Worm (Caenorhabditis elegans) whole organism, L3 larva: Measurements from ENCODE around the gene daf-15.

ENCODE experiments used
- R02D3.7 ChIP-seq: fragments of 150-350 bp; optimal IDR thresholded peaks from 2 replicates; lab custom pipeline; 2014; ENCODE audit warnings: missing biosample characterization, missing genetic modification characterization
- ama-1 ChIP-seq: fragments of 150-350 bp; optimal IDR thresholded peaks from 2 replicates; lab custom pipeline; 2018
- ceh-16 ChIP-seq: sonication (generic microtip); optimal IDR thresholded peaks from 2 replicates; lab custom pipeline; 2017; ENCODE audit warnings: missing biosample characterization, missing genetic modification characterization
- ceh-28 ChIP-seq: fragments of 150-350 bp; optimal IDR thresholded peaks from 2 replicates; lab custom pipeline; 2014; ENCODE audit warnings: missing biosample characterization, missing genetic modification reagents, missing genetic modification characterization
- ceh-9 ChIP-seq: sonication (generic microtip); optimal IDR thresholded peaks from 2 replicates; lab custom pipeline; 2018; ENCODE audit warnings: missing biosample characterization, missing genetic modification characterization
- egl-5 ChIP-seq: fragments of 150-350 bp; optimal IDR thresholded peaks from 2 replicates; lab custom pipeline; 2017; ENCODE audit warnings: missing biosample characterization, missing genetic modification reagents, missing genetic modification characterization, inconsistent platforms
- elt-2 ChIP-seq: sonication (generic microtip); optimal IDR thresholded peaks from 2 replicates; lab custom pipeline; 2016; ENCODE audit warnings: missing genetic modification reagents, mild to moderate bottlenecking, missing genetic modification characterization, missing compliant biosample characterization
- elt-3 ChIP-seq, 3 experiments: fragments of 150-350 bp in 1 of 3; sonication (generic microtip) in 2 of 3; optimal IDR thresholded peaks; 2 replicates in 2 of 3; 4 replicates in 1 of 3; lab custom pipeline; 2014 to 2017; ENCODE audit warnings: missing biosample characterization in 3 of 3, missing genetic modification characterization in 3 of 3
- eor-1 ChIP-seq, 2 experiments: fragments of 150-350 bp; optimal IDR thresholded peaks; 2 replicates each; lab custom pipeline; 2014 to 2018; ENCODE audit warnings: missing biosample characterization in 2 of 2, missing genetic modification characterization in 2 of 2
- fkh-10 ChIP-seq: sonication (generic microtip); optimal IDR thresholded peaks from 2 replicates; lab custom pipeline; 2017; ENCODE audit warnings: missing biosample characterization, missing genetic modification reagents, missing genetic modification characterization
- fkh-2 ChIP-seq: fragments of 150-350 bp; optimal IDR thresholded peaks from 2 replicates; lab custom pipeline; 2014; ENCODE audit warnings: missing biosample characterization, missing genetic modification reagents, missing genetic modification characterization
- hmg-11 ChIP-seq: sonication (generic microtip); optimal IDR thresholded peaks from 2 replicates; lab custom pipeline; 2016; ENCODE audit warnings: missing genetic modification characterization, missing compliant biosample characterization
- jun-1 ChIP-seq: fragments of 150-350 bp; optimal IDR thresholded peaks from 2 replicates; lab custom pipeline; 2014; ENCODE audit warnings: missing biosample characterization, missing genetic modification reagents, missing genetic modification characterization
- lin-15B ChIP-seq: fragments of 150-350 bp; optimal IDR thresholded peaks from 2 replicates; lab custom pipeline; 2014; ENCODE audit warnings: missing biosample characterization, missing genetic modification characterization
- lin-39 ChIP-seq: fragments of 150-350 bp; optimal IDR thresholded peaks from 2 replicates; lab custom pipeline; 2018; ENCODE audit warnings: missing biosample characterization, missing genetic modification reagents, missing genetic modification characterization
- lsy-12 ChIP-seq: sonication (generic microtip); optimal IDR thresholded peaks from 2 replicates; lab custom pipeline; 2016; ENCODE audit warnings: mild to moderate bottlenecking, missing genetic modification characterization, missing compliant biosample characterization
- mdl-1 ChIP-seq: fragments of 150-350 bp; optimal IDR thresholded peaks from 2 replicates; lab custom pipeline; 2014; ENCODE audit warnings: missing biosample characterization, missing genetic modification characterization
- mml-1 ChIP-seq: fragments of 150-350 bp; sonication (generic microtip); optimal IDR thresholded peaks from 3 replicates; lab custom pipeline; 2014; ENCODE audit warnings: missing biosample characterization, missing genetic modification characterization
- nfya-1 ChIP-seq: sonication (generic microtip); optimal IDR thresholded peaks from 2 replicates; lab custom pipeline; 2017; ENCODE audit warnings: missing genetic modification characterization, mild to moderate bottlenecking, missing compliant biosample characterization, antibody characterized with exemption, moderate library complexity; ENCODE audit not compliant: insufficient read depth
- nhr-23 ChIP-seq: fragments of 150-350 bp; optimal IDR thresholded peaks from 2 replicates; lab custom pipeline; 2014; ENCODE audit warnings: missing biosample characterization, missing genetic modification reagents, missing genetic modification characterization
- nhr-237 ChIP-seq: fragments of 150-350 bp; optimal IDR thresholded peaks from 2 replicates; lab custom pipeline; 2014; ENCODE audit warnings: missing biosample characterization, missing genetic modification characterization
- nhr-25 ChIP-seq: sonication (generic microtip); optimal IDR thresholded peaks from 2 replicates; lab custom pipeline; 2017; ENCODE audit warnings: missing biosample characterization, missing genetic modification characterization
- nhr-28 ChIP-seq: fragments of 150-350 bp; optimal IDR thresholded peaks from 2 replicates; lab custom pipeline; 2014; ENCODE audit warnings: missing biosample characterization, missing genetic modification characterization
- nhr-76 ChIP-seq: fragments of 150-350 bp; sonication (generic microtip); optimal IDR thresholded peaks from 5 replicates; lab custom pipeline; 2014; ENCODE audit warnings: missing biosample characterization, missing genetic modification characterization
- pha-4 ChIP-seq: fragments of 150-350 bp; optimal IDR thresholded peaks from 2 replicates; lab custom pipeline; 2014; ENCODE audit warnings: missing biosample characterization, missing genetic modification reagents, missing genetic modification characterization
- pqm-1 ChIP-seq: fragments of 150-350 bp; optimal IDR thresholded peaks from 2 replicates; lab custom pipeline; 2017; ENCODE audit warnings: missing biosample characterization, missing genetic modification characterization, inconsistent platforms
- skn-1 ChIP-seq: fragments of 150-350 bp; optimal IDR thresholded peaks from 2 replicates; lab custom pipeline; 2014; ENCODE audit warnings: missing biosample characterization, missing genetic modification characterization
- snpc-4 ChIP-seq: fragments of 150-350 bp; optimal IDR thresholded peaks from 2 replicates; lab custom pipeline; 2014; ENCODE audit warnings: missing biosample characterization, missing genetic modification characterization
- tbx-2 ChIP-seq: sonication (generic microtip); optimal IDR thresholded peaks from 2 replicates; lab custom pipeline; 2016; ENCODE audit warnings: mild to moderate bottlenecking, missing genetic modification characterization, missing compliant biosample characterization
- unc-39 ChIP-seq: sonication (generic microtip); optimal IDR thresholded peaks from 4 replicates; lab custom pipeline; 2017; ENCODE audit warnings: missing biosample characterization, missing genetic modification characterization
- zag-1 ChIP-seq: fragments of 150-350 bp; optimal IDR thresholded peaks from 2 replicates; lab custom pipeline; 2014; ENCODE audit warnings: missing biosample characterization, missing genetic modification characterization
- ztf-4 ChIP-seq: fragments of 150-350 bp; optimal IDR thresholded peaks from 2 replicates; lab custom pipeline; 2014; ENCODE audit warnings: missing biosample characterization, missing genetic modification characterization

The daf-15 gene

DNA sequence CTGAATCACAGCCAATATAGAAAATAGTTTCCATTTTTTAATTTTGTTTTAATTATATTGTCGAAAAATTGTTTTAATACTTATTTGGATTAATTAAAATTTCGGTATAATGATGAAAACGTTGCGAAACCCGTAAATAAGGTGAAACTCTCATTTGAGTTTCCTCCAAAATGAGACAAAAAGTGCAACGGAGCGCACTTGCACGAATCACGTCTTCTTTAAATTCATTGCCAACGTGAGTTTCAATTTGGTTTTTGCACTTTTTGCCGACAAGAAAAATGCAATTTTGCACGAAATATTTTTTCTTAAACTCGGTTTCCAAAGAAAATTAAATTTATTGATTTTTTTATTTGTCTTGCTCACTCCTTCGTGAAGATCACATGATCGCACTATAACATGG, at the start of gene daf-15:
Gene daf-15 (plus strand): TSS at position 171 of the 400 bp plus-strand sequence.
- peak; percentile 3 for TF ChIP-seq pqm-1 (tag; lab: Kevin White, UChicago)
- no peak for TF ChIP-seq R02D3.7 (tag; lab: Kevin White, UChicago)
- TF ChIP-seq ceh-16 (tag; lab: Kevin White, UChicago): no peak
- peak; percentile 26 for TF ChIP-seq nhr-25 (tag; lab: Kevin White, UChicago)
- TF ChIP-seq mdl-1: no peak
- peak; percentile 70 for TF ChIP-seq lin-15B (tag; lab: Kevin White, UChicago)
- TF ChIP-seq ama-1 (lab: Kevin White, UChicago): no peak
- no peak for TF ChIP-seq nhr-76 (tag; lab: Kevin White, UChicago)
- no peak for TF ChIP-seq zag-1 (tag; lab: Kevin White, UChicago)
- TF ChIP-seq elt-2 (tag; lab: Kevin White, UChicago): peak; percentile 9
- no peak for TF ChIP-seq fkh-2 (tag; lab: Kevin White, UChicago)
- peak; percentile 55 for TF ChIP-seq hmg-11 (tag; lab: Kevin White, UChicago)
- TF ChIP-seq ceh-9 (tag; lab: Kevin White, UChicago): no peak
- no peak for TF ChIP-seq snpc-4 (tag; lab: Kevin White, UChicago)
- TF ChIP-seq lsy-12 (tag; lab: Kevin White, UChicago): no peak
- TF ChIP-seq pha-4 (tag; lab: Kevin White, UChicago): peak; percentile 68
- peak; percentile 28 for TF ChIP-seq ceh-28
- peak; percentile 50 for TF ChIP-seq skn-1 (tag; lab: Kevin White, UChicago)
- TF ChIP-seq nhr-23 (tag; lab: Kevin White, UChicago): peak; percentile 26
- peak; percentile 15 for TF ChIP-seq jun-1 (tag; lab: Kevin White, UChicago)
- TF ChIP-seq egl-5 (tag; lab: Kevin White, UChicago): peak; percentile 47
- TF ChIP-seq eor-1 (tag; optimal IDR thresholded peaks at IDR 0.05; lab: Kevin White, UChicago): no peak
- TF ChIP-seq, all 47 proteins: peak for 11

DNA sequence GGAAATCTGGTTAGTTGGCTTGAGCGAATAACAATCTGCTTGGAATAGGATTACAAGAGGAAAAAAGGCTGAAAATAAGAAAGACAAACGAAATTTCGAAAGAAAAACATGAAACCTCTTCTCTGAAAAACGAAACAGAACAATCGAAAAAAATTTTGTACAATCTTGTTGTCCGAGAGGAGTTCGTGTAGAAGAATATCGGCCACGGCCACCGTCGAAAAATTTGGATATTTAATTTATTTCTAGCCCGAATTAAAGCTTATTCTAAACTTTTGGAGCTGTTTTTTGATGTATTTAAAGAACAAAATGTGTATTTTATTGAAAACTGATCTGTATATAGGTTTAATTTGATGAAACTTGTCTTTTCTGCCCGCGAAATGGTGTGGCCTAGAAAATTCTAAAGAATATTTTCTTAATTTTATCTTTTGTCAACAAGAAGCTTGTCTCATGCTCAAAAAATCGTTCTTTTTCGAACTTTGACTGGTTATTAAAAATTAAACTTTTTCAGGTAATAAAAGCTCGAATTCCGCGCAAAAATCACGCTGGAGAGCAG, 49.4 kb upstream of the daf-15 start, which contains the start of gene T20D3.5:
Gene T20D3.5 (plus strand): TSS at position 503 of the 553 bp plus-strand sequence.
- TF ChIP-seq hmg-11 (tag; lab: Kevin White, UChicago) (no peak), lin-15B (tag; lab: Kevin White, UChicago) (no peak)
- TF ChIP-seq, all 47 proteins: peak for 0

DNA sequence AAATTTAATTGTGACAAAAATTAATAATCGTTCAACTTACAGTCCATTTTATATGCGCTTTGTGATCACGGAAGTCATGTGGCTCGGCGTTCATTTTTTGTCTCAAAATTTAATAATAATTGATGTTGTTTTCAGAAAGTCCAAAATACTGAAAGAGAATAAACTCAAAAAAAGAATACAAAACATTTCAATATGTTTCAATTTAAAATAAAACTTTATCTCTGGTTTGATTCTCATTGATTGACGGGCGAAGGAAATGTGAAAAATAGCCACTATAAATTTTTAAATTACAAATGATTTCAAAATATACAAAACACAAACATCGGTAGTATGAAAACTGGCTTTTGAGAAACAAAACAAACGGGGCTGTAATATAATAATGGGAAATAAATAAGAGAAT, 46.8 kb upstream of the daf-15 start, which contains the start of gene T20D3.6:
Gene T20D3.6 (minus strand): TSS at position 101 of the 400 bp plus-strand sequence.
- TF ChIP-seq ztf-4: no peak
- TF ChIP-seq elt-3 (tag; optimal IDR thresholded peaks at IDR 0.05; lab: Kevin White, UChicago): no peak
- no peak for TF ChIP-seq unc-39
- TF ChIP-seq zag-1 (tag; lab: Kevin White, UChicago): no peak
- no peak for TF ChIP-seq lin-39 (tag; lab: Kevin White, UChicago)
- no peak for TF ChIP-seq mml-1 (tag; lab: Kevin White, UChicago)
- no peak for TF ChIP-seq nfya-1 (tag; lab: Kevin White, UChicago)
- TF ChIP-seq nhr-237: no peak
- TF ChIP-seq mdl-1: no peak
- no peak for TF ChIP-seq lin-15B (tag; lab: Kevin White, UChicago)
- TF ChIP-seq pqm-1 (tag; lab: Kevin White, UChicago): no peak
- TF ChIP-seq elt-2 (tag; lab: Kevin White, UChicago): no peak
- TF ChIP-seq nhr-25 (tag; lab: Kevin White, UChicago): no peak
- TF ChIP-seq nhr-28 (tag; lab: Kevin White, UChicago): no peak
- TF ChIP-seq tbx-2 (tag; lab: Kevin White, UChicago): no peak
- no peak for TF ChIP-seq lsy-12 (tag; lab: Kevin White, UChicago)
- no peak for TF ChIP-seq snpc-4 (tag; lab: Kevin White, UChicago)
- no peak for TF ChIP-seq fkh-10
- TF ChIP-seq ceh-9 (tag; lab: Kevin White, UChicago): no peak
- TF ChIP-seq eor-1 (tag; optimal IDR thresholded peaks at IDR 0.05; lab: Kevin White, UChicago): no peak

DNA sequence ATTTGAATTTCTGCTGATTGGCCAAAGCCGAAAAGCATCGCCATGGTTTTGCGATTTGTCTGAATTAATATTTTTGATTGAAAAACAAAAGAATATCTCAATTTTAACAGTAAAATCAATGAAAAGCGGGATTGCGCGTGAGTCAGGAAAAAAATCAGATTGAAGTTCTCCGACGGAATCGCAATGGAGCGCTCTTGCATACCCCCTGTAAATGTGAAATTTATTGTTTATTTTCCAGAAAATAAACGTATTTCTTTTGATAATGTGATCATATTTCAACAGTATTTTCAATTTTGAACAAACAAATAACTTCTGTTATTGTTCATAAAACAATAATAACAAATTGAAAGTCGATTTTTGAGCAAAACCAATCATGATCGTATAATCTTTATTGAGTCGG, 44.4 kb upstream of the daf-15 start, which contains the start of gene vps-26:
Gene vps-26 (minus strand): TSS at position 200 of the 400 bp plus-strand sequence.
- TF ChIP-seq lin-39 (tag; lab: Kevin White, UChicago): no peak
- peak; percentile 35 for TF ChIP-seq hmg-11 (tag; lab: Kevin White, UChicago)
- peak; percentile 36 for TF ChIP-seq lin-15B (tag; lab: Kevin White, UChicago)
- TF ChIP-seq zag-1 (tag; lab: Kevin White, UChicago): no peak
- TF ChIP-seq ceh-28: no peak
- TF ChIP-seq elt-2 (tag; lab: Kevin White, UChicago): peak; percentile 10
- TF ChIP-seq pha-4 (tag; lab: Kevin White, UChicago): peak; percentile 81
- TF ChIP-seq, all 47 proteins: peak for 4
